Worm (Caenorhabditis elegans) whole organism, mixed stage, embryonic: ENCODE data around the gene ubxn-6.

Experiments
- elt-1 ChIP-seq: sonication (generic microtip); optimal IDR thresholded peaks from 2 replicates; lab custom pipeline; 2017; ENCODE audit warnings: missing genetic modification characterization, mild to moderate bottlenecking, missing compliant biosample characterization, antibody characterized with exemption, moderate library complexity, borderline replicate concordance; ENCODE audit not compliant: insufficient read depth
- mep-1 ChIP-seq: fragments of 150-350 bp; optimal IDR thresholded peaks from 2 replicates; lab custom pipeline; 2017; ENCODE audit warnings: missing biosample characterization, missing genetic modification reagents, missing genetic modification characterization, inconsistent platforms
- snpc-4 ChIP-seq: fragments of 150-350 bp; optimal IDR thresholded peaks from 2 replicates; lab custom pipeline; 2014; ENCODE audit warnings: missing biosample characterization, missing genetic modification characterization
- unc-39 ChIP-seq: fragments of 150-350 bp; optimal IDR thresholded peaks from 2 replicates; lab custom pipeline; 2014; ENCODE audit warnings: missing biosample characterization, missing genetic modification characterization

ce11 chrIV:4807219-4807618 lies 2.1 kb downstream of the ubxn-6 start, which contains the start of gene H06H21.11:
- TF ChIP-seq snpc-4 (tag; lab: Kevin White, UChicago), result no peak
- no peak for TF ChIP-seq elt-1 (tag; lab: Kevin White, UChicago)
- no peak for TF ChIP-seq unc-39 (tag; lab: Kevin White, UChicago)
- TF ChIP-seq mep-1, result no peak
